Fruit fly (Drosophila melanogaster) whole organism, adult: ENCODE measurements around the gene CG42784.
"Not testable (repeated sequence)": the region's sequence is repeated elsewhere in the genome, so short reads cannot be mapped to it uniquely, and the experiment has no call there.

ENCODE experiments used
- CG11617 ChIP-seq: fragments of 200-800 bp; sonication (Bioruptor generic); optimal IDR thresholded peaks from 2 replicates; lab custom pipeline; 2017; ENCODE audit warnings: mild to moderate bottlenecking, missing biosample characterization, missing genetic modification reagents, missing genetic modification characterization
- CG12768 ChIP-seq: fragments of 200-800 bp; sonication (Bioruptor generic); optimal IDR thresholded peaks from 2 replicates; lab custom pipeline; 2017; ENCODE audit warnings: missing biosample characterization, missing genetic modification characterization, mild to moderate bottlenecking, moderate library complexity, missing genetic modification reagents
- CG14711 ChIP-seq: fragments of 200-800 bp; sonication (Bioruptor generic); optimal IDR thresholded peaks from 2 replicates; lab custom pipeline; 2018; ENCODE audit warnings: missing biosample characterization, mild to moderate bottlenecking, missing genetic modification characterization, moderate library complexity
- CG1620 ChIP-seq: fragments of 200-800 bp; sonication (Bioruptor generic); optimal IDR thresholded peaks from 2 replicates; lab custom pipeline; 2016; ENCODE audit warnings: missing biosample characterization, missing genetic modification characterization
- CG33017 ChIP-seq: fragments of 200-800 bp; sonication (Bioruptor generic); optimal IDR thresholded peaks from 2 replicates; lab custom pipeline; 2018; ENCODE audit warnings: missing biosample characterization, mild to moderate bottlenecking, missing genetic modification characterization, moderate library complexity
- CG5204 ChIP-seq: fragments of 200-800 bp; sonication (Bioruptor generic); optimal IDR thresholded peaks from 2 replicates; lab custom pipeline; 2016; ENCODE audit warnings: missing biosample characterization, missing genetic modification characterization
- CG7045 ChIP-seq: fragments of 200-800 bp; sonication (Bioruptor generic); optimal IDR thresholded peaks from 2 replicates; lab custom pipeline; 2017; ENCODE audit warnings: missing biosample characterization, mild to moderate bottlenecking, missing genetic modification characterization
- CG7101 ChIP-seq: fragments of 200-800 bp; sonication (Bioruptor generic); optimal IDR thresholded peaks from 2 replicates; lab custom pipeline; 2018; ENCODE audit warnings: missing biosample characterization, mild to moderate bottlenecking, missing genetic modification characterization, moderate library complexity
- Clk ChIP-seq: fragments of 200-800 bp; sonication (Bioruptor generic); optimal IDR thresholded peaks from 2 replicates; lab custom pipeline; 2017; ENCODE audit warnings: missing biosample characterization, missing genetic modification characterization
- Crg-1 ChIP-seq: fragments of 200-800 bp; sonication (Bioruptor generic); optimal IDR thresholded peaks from 2 replicates; lab custom pipeline; 2016; ENCODE audit warnings: missing biosample characterization, missing genetic modification characterization
- Hr96 ChIP-seq: fragments of 200-800 bp; sonication (Bioruptor generic); optimal IDR thresholded peaks from 2 replicates; lab custom pipeline; 2016; ENCODE audit warnings: missing biosample characterization, missing genetic modification characterization
- Mnt ChIP-seq: fragments of 200-800 bp; sonication (Bioruptor generic); optimal IDR thresholded peaks from 2 replicates; lab custom pipeline; 2016; ENCODE audit warnings: missing biosample characterization, mild to moderate bottlenecking, missing genetic modification characterization
- bab1 ChIP-seq: fragments of 200-800 bp; sonication (Bioruptor generic); optimal IDR thresholded peaks from 3 replicates; lab custom pipeline; 2019; ENCODE audit warnings: missing biosample characterization, mild to moderate bottlenecking, missing genetic modification characterization, moderate library complexity
- cic ChIP-seq: fragments of 200-800 bp; sonication (Bioruptor generic); optimal IDR thresholded peaks from 2 replicates; lab custom pipeline; 2017; ENCODE audit warnings: missing biosample characterization, mild to moderate bottlenecking, missing genetic modification characterization, moderate library complexity
- cnc ChIP-seq, 2 experiments: fragments of >200 bp; optimal IDR thresholded peaks; 2 replicates each; lab custom pipeline; 2017
- kay ChIP-seq: fragments of 200-800 bp; sonication (Bioruptor generic); peaks from one replicate; lab custom pipeline; 2016; ENCODE audit warnings: missing biosample characterization, missing genetic modification characterization, borderline replicate concordance
- ovo ChIP-seq: fragments of 200-800 bp; sonication (Bioruptor generic); optimal IDR thresholded peaks from 2 replicates; lab custom pipeline; 2016; ENCODE audit warnings: missing biosample characterization, missing genetic modification characterization
- pad ChIP-seq: fragments of 200-800 bp; sonication (Bioruptor generic); optimal IDR thresholded peaks from 3 replicates; lab custom pipeline; 2017; ENCODE audit warnings: missing biosample characterization, missing genetic modification characterization, mild to moderate bottlenecking, moderate library complexity, missing genetic modification reagents
- tj ChIP-seq: fragments of 200-800 bp; sonication (Bioruptor generic); optimal IDR thresholded peaks from 3 replicates; lab custom pipeline; 2017; ENCODE audit warnings: missing biosample characterization, mild to moderate bottlenecking, missing genetic modification characterization, moderate library complexity
- toe ChIP-seq: fragments of 200-800 bp; sonication (Bioruptor generic); optimal IDR thresholded peaks from 2 replicates; lab custom pipeline; 2016; ENCODE audit warnings: missing biosample characterization, missing genetic modification characterization

The CG42784 gene

dm6 chr2L:13449397-13449796 lies 34.2 kb downstream of the CG42784 start, which contains the start of gene Hsp60D:
Gene Hsp60D, minus strand, starts transcription at chr2L:13449497.
- not testable (repeated sequence) for TF ChIP-seq CG12768; ovo (GFP tag; lab: Kevin White, UChicago); CG14711 (tag; lab: Kevin White, UChicago)

- no peak for TF ChIP-seq Mnt (GFP tag; lab: Kevin White, UChicago)
- no peak for TF ChIP-seq toe
- no peak for TF ChIP-seq CG7101 (tag; lab: Kevin White, UChicago)
- no peak for TF ChIP-seq cnc (optimal IDR thresholded peaks at IDR 0.05; lab: Kevin White, UChicago)
- TF ChIP-seq Crg-1 (GFP tag; lab: Kevin White, UChicago), result no peak
- no peak for TF ChIP-seq CG14711 (tag; lab: Kevin White, UChicago)
- no peak for TF ChIP-seq cic (GFP tag; lab: Kevin White, UChicago)
- TF ChIP-seq CG12768, result no peak
Observed at dm6 chr2L:13457037-13457547, 41.9 kb downstream of the CG42784 start, which contains the start of gene CG42809. Gene CG42809, plus strand, starts transcription at chr2L:13457497.

dm6 chr2L:13458991-13459731 lies 43.9 kb downstream of the CG42784 start, which contains the start of gene CG42810:
Gene CG42810, plus strand, starts transcription at chr2L:13459681.
- TF ChIP-seq CG11617 (no peak), tj (GFP tag; lab: Kevin White, UChicago) (no peak), CG33017 (tag; lab: Kevin White, UChicago) (no peak), cnc (optimal IDR thresholded peaks at IDR 0.05; lab: Kevin White, UChicago) (no peak), Crg-1 (GFP tag; lab: Kevin White, UChicago) (no peak), bab1 (GFP tag; lab: Kevin White, UChicago) (peak; percentile 17)

dm6 chr2L:13460911-13461866 lies 46.0 kb downstream of the CG42784 start, which contains the start of gene CG46308:
Gene CG46308, plus strand, starts transcription at chr2L:13461774.
- TF ChIP-seq Hr96 (GFP tag; lab: Kevin White, UChicago), result peak; percentile 71
- peak; percentile 58 for TF ChIP-seq CG7101 (tag; lab: Kevin White, UChicago)
- peak; percentile 78 for TF ChIP-seq toe
- peak; percentile 80 for TF ChIP-seq CG12768
- peak; percentile 80 for TF ChIP-seq CG33017 (tag; lab: Kevin White, UChicago)
- no peak for TF ChIP-seq bab1 (GFP tag; lab: Kevin White, UChicago)
- no peak for TF ChIP-seq kay (GFP tag; lab: Kevin White, UChicago)
- TF ChIP-seq CG5204 (GFP tag; lab: Kevin White, UChicago), result peak; percentile 81
- peak; percentile 56 for TF ChIP-seq CG11617
- peak; percentile 16 for TF ChIP-seq Mnt (GFP tag; lab: Kevin White, UChicago)
- peak; percentile 10 for TF ChIP-seq cic (GFP tag; lab: Kevin White, UChicago)
- TF ChIP-seq CG14711 (tag; lab: Kevin White, UChicago), result peak; percentile 56
- TF ChIP-seq Crg-1 (GFP tag; lab: Kevin White, UChicago), result peak; percentile 12
- TF ChIP-seq CG7045 (GFP tag; lab: Kevin White, UChicago), result peak; percentile 84
- TF ChIP-seq tj (GFP tag; lab: Kevin White, UChicago), result peak; percentile 38
- TF ChIP-seq CG1620, result no peak
- TF ChIP-seq cnc (optimal IDR thresholded peaks at IDR 0.05; lab: Kevin White, UChicago), result no peak
- TF ChIP-seq pad (GFP tag; lab: Kevin White, UChicago), result peak; percentile 19
- no peak for TF ChIP-seq ovo (GFP tag; lab: Kevin White, UChicago)
- peak; percentile 61 for TF ChIP-seq Clk (GFP tag; lab: Kevin White, UChicago)

- TF ChIP-seq CG7101 (tag; lab: Kevin White, UChicago), result no peak
- TF ChIP-seq cic (GFP tag; lab: Kevin White, UChicago), result no peak
- TF ChIP-seq CG1620, result no peak
- TF ChIP-seq kay (GFP tag; lab: Kevin White, UChicago), result no peak
- no peak for TF ChIP-seq CG7045 (GFP tag; lab: Kevin White, UChicago)
- no peak for TF ChIP-seq Crg-1 (GFP tag; lab: Kevin White, UChicago)
Observed at dm6 chr2L:13475254-13475653, 60.0 kb downstream of the CG42784 start.

dm6 chr2L:13482258-13482657 lies 67.0 kb downstream of the CG42784 start:
- TF ChIP-seq CG14711 (tag; lab: Kevin White, UChicago), result no peak
- TF ChIP-seq CG7101 (tag; lab: Kevin White, UChicago), result no peak
- TF ChIP-seq kay (GFP tag; lab: Kevin White, UChicago), result no peak
- TF ChIP-seq CG12768, result no peak
- no peak for TF ChIP-seq cic (GFP tag; lab: Kevin White, UChicago)
- no peak for TF ChIP-seq cnc (optimal IDR thresholded peaks at IDR 0.05; lab: Kevin White, UChicago)
- no peak for TF ChIP-seq Hr96 (GFP tag; lab: Kevin White, UChicago)
- TF ChIP-seq toe, result no peak
- TF ChIP-seq bab1 (GFP tag; lab: Kevin White, UChicago), result no peak
- no peak for TF ChIP-seq CG7045 (GFP tag; lab: Kevin White, UChicago)
- no peak for TF ChIP-seq CG11617
- TF ChIP-seq CG33017 (tag; lab: Kevin White, UChicago), result no peak
- TF ChIP-seq tj (GFP tag; lab: Kevin White, UChicago), result no peak
- TF ChIP-seq ovo (GFP tag; lab: Kevin White, UChicago), result no peak
- no peak for TF ChIP-seq CG5204 (GFP tag; lab: Kevin White, UChicago)
- no peak for TF ChIP-seq pad (GFP tag; lab: Kevin White, UChicago)
